Worm (Caenorhabditis elegans): ENCODE data around the gene K02E7.1.
A peak's percentile ranks its signal among the peaks of the same experiment; 100 is the strongest.
"Not testable (repeated sequence)": the region's sequence is repeated elsewhere in the genome, so short reads cannot be mapped to it uniquely, and the experiment has no call there.

The K02E7.1 gene

ce11 chrII:1060702-1061101 is 22.3 kb upstream of the K02E7.1 start, which contains the start of gene btb-10:
btb-10 (minus strand) TSS chrII:1060802.
- TF ChIP-seq somi-1 (GFP tag; optimal IDR thresholded peaks at IDR 0.05); cebp-2 (GFP tag; IDR thresholded peaks at IDR 0.05); tlf-1 (GFP tag; optimal IDR thresholded peaks at IDR 0.05): not testable (repeated sequence)

- no peak for TF ChIP-seq nhr-27 (tag; optimal IDR thresholded peaks at IDR 0.05)
- TF ChIP-seq nhr-80 (tag; optimal IDR thresholded peaks at IDR 0.05): peak; percentile 54
Observed at ce11 chrII:1063926-1064325, 19.0 kb upstream of the K02E7.1 start.

ce11 chrII:1066907-1067306 is 16.1 kb upstream of the K02E7.1 start, which contains the start of gene K02E7.10:
K02E7.10 (minus strand) TSS chrII:1067007.
- no peak for TF ChIP-seq nhr-80 (tag; optimal IDR thresholded peaks at IDR 0.05)
- TF ChIP-seq bed-2 (GFP tag; IDR thresholded peaks at IDR 0.05): no peak
- no peak for TF ChIP-seq zim-3 (tag; optimal IDR thresholded peaks at IDR 0.05)
- no peak for TF ChIP-seq nhr-27 (tag; optimal IDR thresholded peaks at IDR 0.05)
- TF ChIP-seq ama-1 (optimal IDR thresholded peaks at IDR 0.05): no peak
- no peak for TF ChIP-seq ama-1 (GFP tag; optimal IDR thresholded peaks at IDR 0.05)
- no peak for TF ChIP-seq hlh-12 (tag; optimal IDR thresholded peaks at IDR 0.05)
- no peak for TF ChIP-seq T07F8.4 (tag; optimal IDR thresholded peaks at IDR 0.05)
- no peak for TF ChIP-seq nhr-90 (tag; optimal IDR thresholded peaks at IDR 0.05)

- TF ChIP-seq nfyb-1 (GFP tag; IDR thresholded peaks at IDR 0.05) (no peak), F57A8.1 (GFP tag; optimal IDR thresholded peaks at IDR 0.05) (no peak), xnd-1 (tag; optimal IDR thresholded peaks at IDR 0.05) (no peak), nfya-1 (tag; optimal IDR thresholded peaks at IDR 0.05; ENCODE audit: borderline replicate concordance, insufficient read depth) (no peak), ztf-28 (GFP tag; IDR thresholded peaks at IDR 0.05) (no peak), nfya-2 (GFP tag; IDR thresholded peaks at IDR 0.05) (no peak), hrde-1 (tag; optimal IDR thresholded peaks at IDR 0.05; ENCODE audit: borderline replicate concordance) (no peak), madf-10 (tag; optimal IDR thresholded peaks at IDR 0.05) (no peak), dox-1 (GFP tag; IDR thresholded peaks at IDR 0.05) (no peak), repo-1 (tag; optimal IDR thresholded peaks at IDR 0.05) (no peak), C06A6.2 (GFP tag; conservative IDR thresholded peaks at IDR 0.05) (no peak), tlf-1 (GFP tag; optimal IDR thresholded peaks at IDR 0.05) (no peak), madf-6 (GFP tag; IDR thresholded peaks at IDR 0.05) (no peak), snpc-3.4 (tag; optimal IDR thresholded peaks at IDR 0.05) (no peak), Y56A3A.18 (GFP tag; IDR thresholded peaks at IDR 0.05) (no peak)
Observed at ce11 chrII:1070875-1071274, 12.1 kb upstream of the K02E7.1 start, which contains the start of gene K02E7.12. K02E7.12 (plus strand) TSS chrII:1071175.

ce11 chrII:1071432-1071831 is 11.5 kb upstream of the K02E7.1 start:
- TF ChIP-seq pha-4 (tag; optimal IDR thresholded peaks at IDR 0.05) (no peak), B0019.2 (GFP tag; conservative IDR thresholded peaks at IDR 0.05) (no peak), hmg-1.2 (GFP tag; IDR thresholded peaks at IDR 0.05) (no peak), tbx-9 (tag; optimal IDR thresholded peaks at IDR 0.05; ENCODE audit: borderline replicate concordance) (no peak)

- TF ChIP-seq ekl-4 (GFP tag; IDR thresholded peaks at IDR 0.05) (no peak), ceh-79 (tag; optimal IDR thresholded peaks at IDR 0.05) (no peak), madf-10 (tag; optimal IDR thresholded peaks at IDR 0.05) (no peak)
Observed at ce11 chrII:1072106-1072505, 10.9 kb upstream of the K02E7.1 start, which contains the start of gene K02E7.4. K02E7.4 (plus strand) TSS chrII:1072406.
